Fruit fly (Drosophila melanogaster) whole organism, pupa: ENCODE measurements around the gene intr.
A peak's percentile ranks its signal among the peaks of the same experiment; 100 is the strongest.

Source experiments
- CG10348 ChIP-seq: fragments of 200-800 bp; sonication (Bioruptor generic); IDR thresholded peaks from 2 replicates; pipeline ENCODE4 v1.3.6; 2022; ENCODE audit warnings: missing biosample characterization, missing genetic modification characterization
- CG12605 ChIP-seq: fragments of 200-800 bp; sonication (Bioruptor generic); IDR thresholded peaks from 2 replicates; pipeline ENCODE4 v1.3.6; 2022; ENCODE audit warnings: missing biosample characterization, missing genetic modification characterization
- CG13204 ChIP-seq: fragments of 200-800 bp; sonication (Bioruptor generic); optimal IDR thresholded peaks from 2 replicates; lab custom pipeline; 2018; ENCODE audit warnings: missing biosample characterization, mild to moderate bottlenecking, missing genetic modification characterization, moderate library complexity
- CG14655 ChIP-seq: fragments of 200-800 bp; sonication (Bioruptor generic); optimal IDR thresholded peaks from 3 replicates; lab custom pipeline; 2017; ENCODE audit warnings: mild to moderate bottlenecking, missing biosample characterization, missing genetic modification reagents, missing genetic modification characterization
- CG15710 ChIP-seq: fragments of 200-800 bp; sonication (Bioruptor generic); optimal IDR thresholded peaks from 2 replicates; lab custom pipeline; 2018; ENCODE audit warnings: missing biosample characterization, mild to moderate bottlenecking, missing genetic modification characterization, moderate library complexity
- CG17806 ChIP-seq: fragments of 200-800 bp; sonication (Bioruptor generic); optimal IDR thresholded peaks from 2 replicates; lab custom pipeline; 2018; ENCODE audit warnings: missing biosample characterization, mild to moderate bottlenecking, missing genetic modification characterization, moderate library complexity
- CG32121 ChIP-seq: fragments of 200-800 bp; sonication (Bioruptor generic); IDR thresholded peaks from 2 replicates; pipeline ENCODE4 v1.3.6; 2022; ENCODE audit warnings: missing biosample characterization, missing genetic modification characterization
- CG34367 ChIP-seq: fragments of 200-800 bp; sonication (Bioruptor generic); optimal IDR thresholded peaks from 2 replicates; lab custom pipeline; 2018; ENCODE audit warnings: missing biosample characterization, mild to moderate bottlenecking, missing genetic modification characterization
- CG4496 ChIP-seq: fragments of 200-800 bp; sonication (Bioruptor generic); IDR thresholded peaks from 3 replicates; pipeline ENCODE4 v1.3.6; 2022; ENCODE audit warnings: missing biosample characterization, missing genetic modification characterization
- CG8159 ChIP-seq: fragments of 200-800 bp; sonication (Bioruptor generic); optimal IDR thresholded peaks from 3 replicates; lab custom pipeline; 2018; ENCODE audit warnings: missing biosample characterization, mild to moderate bottlenecking, missing genetic modification characterization, moderate library complexity
- CG8301 ChIP-seq: fragments of 200-800 bp; sonication (Bioruptor generic); optimal IDR thresholded peaks from 2 replicates; lab custom pipeline; 2018; ENCODE audit warnings: missing biosample characterization, mild to moderate bottlenecking, missing genetic modification characterization
- CG9948 ChIP-seq: fragments of 200-800 bp; sonication (Bioruptor generic); optimal IDR thresholded peaks from 2 replicates; lab custom pipeline; 2018; ENCODE audit warnings: missing biosample characterization, mild to moderate bottlenecking, missing genetic modification characterization, moderate library complexity
- D1 ChIP-seq: fragments of 200-800 bp; sonication (Bioruptor generic); optimal IDR thresholded peaks from 2 replicates; lab custom pipeline; 2018; ENCODE audit warnings: missing biosample characterization, mild to moderate bottlenecking, missing genetic modification characterization, moderate library complexity
- EcR ChIP-seq: fragments of 200-800 bp; sonication (Bioruptor generic); optimal IDR thresholded peaks from 3 replicates; lab custom pipeline; 2019; ENCODE audit warnings: missing biosample characterization, missing genetic modification characterization, mild to moderate bottlenecking, moderate library complexity, missing genetic modification reagents
- Ets98B ChIP-seq: fragments of 200-800 bp; sonication (Bioruptor generic); IDR thresholded peaks from 2 replicates; pipeline ENCODE4 v1.3.6; 2022; ENCODE audit warnings: missing biosample characterization, missing genetic modification characterization
- Pif1A ChIP-seq: fragments of 200-800 bp; sonication (Bioruptor generic); optimal IDR thresholded peaks from 3 replicates; lab custom pipeline; 2016; ENCODE audit warnings: missing biosample characterization, missing genetic modification characterization
- Pif1B ChIP-seq: fragments of 200-800 bp; sonication (Bioruptor generic); optimal IDR thresholded peaks from 3 replicates; lab custom pipeline; 2016; ENCODE audit warnings: missing biosample characterization, missing genetic modification characterization
- Snoo ChIP-seq: fragments of 200-800 bp; sonication (Bioruptor generic); optimal IDR thresholded peaks from 3 replicates; lab custom pipeline; 2017; ENCODE audit warnings: missing biosample characterization, mild to moderate bottlenecking, missing genetic modification characterization, inconsistent platforms
- fd96Ca ChIP-seq: fragments of 200-800 bp; sonication (Bioruptor generic); IDR thresholded peaks from 3 replicates; pipeline ENCODE4 v1.3.6; 2022; ENCODE audit warnings: missing biosample characterization, missing genetic modification characterization
- gl ChIP-seq: fragments of 200-800 bp; sonication (Bioruptor generic); optimal IDR thresholded peaks from 2 replicates; lab custom pipeline; 2018; ENCODE audit warnings: missing biosample characterization, mild to moderate bottlenecking, missing genetic modification characterization
- rn ChIP-seq: fragments of 200-800 bp; sonication (Bioruptor generic); IDR thresholded peaks from 2 replicates; pipeline ENCODE4 v1.3.6; 2022; ENCODE audit warnings: missing biosample characterization, missing genetic modification characterization

The intr gene

dm6 chr3R:28789317-28789716, 1.0 kb upstream of the intr start, which contains the start of gene CG34295:
CG34295 (plus strand) TSS chr3R:28789617.
- TF ChIP-seq CG34367 (tag; lab: Kevin White, UChicago), result no peak
- TF ChIP-seq CG4496 (GFP tag; lab: Robert Waterston, UW), result no peak
- TF ChIP-seq CG14655 (GFP tag; lab: Kevin White, UChicago), result no peak
- no peak for TF ChIP-seq CG15710 (tag; lab: Kevin White, UChicago)
- TF ChIP-seq CG32121, result no peak
- TF ChIP-seq CG17806 (tag; lab: Kevin White, UChicago), result no peak

dm6 chr3R:28805164-28805563, 14.8 kb downstream of the intr start:
- TF ChIP-seq CG15710 (tag; lab: Kevin White, UChicago) (peak; percentile 47), CG8159 (tag; lab: Kevin White, UChicago) (no peak), CG9948 (tag; lab: Kevin White, UChicago) (no peak), CG17806 (tag; lab: Kevin White, UChicago) (no peak), Pif1A (GFP tag; lab: Kevin White, UChicago) (peak; percentile 34)
- TF ChIP-seq, all 21 proteins: peak for 2

- TF ChIP-seq rn (GFP tag; lab: Robert Waterston, UW) (no peak), CG10348 (GFP tag; lab: Robert Waterston, UW) (no peak), CG32121 (no peak), CG13204 (no peak), CG14655 (GFP tag; lab: Kevin White, UChicago) (no peak), CG15710 (tag; lab: Kevin White, UChicago) (no peak), EcR (GFP tag; lab: Kevin White, UChicago) (no peak), CG17806 (tag; lab: Kevin White, UChicago) (no peak), Ets98B (GFP tag; lab: Robert Waterston, UW) (no peak), CG8301 (tag; lab: Kevin White, UChicago) (no peak), CG8159 (tag; lab: Kevin White, UChicago) (no peak), fd96Ca (GFP tag; lab: Robert Waterston, UW) (no peak)
- TF ChIP-seq, all 21 proteins: peak for 0
Measured at dm6 chr3R:28806402-28806801, 16.1 kb downstream of the intr start, which contains the start of gene CheB98a. CheB98a (plus strand) TSS chr3R:28806702.

dm6 chr3R:28810942-28811676, 20.8 kb downstream of the intr start, which contains the start of gene wdn:
wdn (minus strand) TSS chr3R:28811337.
- TF ChIP-seq CG17806 (tag; lab: Kevin White, UChicago) (no peak), CG8301 (tag; lab: Kevin White, UChicago) (no peak), CG8159 (tag; lab: Kevin White, UChicago) (no peak), CG12605 (GFP tag; lab: Robert Waterston, UW) (no peak), EcR (GFP tag; lab: Kevin White, UChicago) (no peak), CG13204 (no peak), CG10348 (GFP tag; lab: Robert Waterston, UW) (no peak), gl (tag; lab: Kevin White, UChicago) (no peak), CG9948 (tag; lab: Kevin White, UChicago) (no peak), Snoo (tag; lab: Kevin White, UChicago) (no peak), CG14655 (GFP tag; lab: Kevin White, UChicago) (no peak), CG15710 (tag; lab: Kevin White, UChicago) (no peak)

dm6 chr3R:28811677-28812465, 21.5 kb downstream of the intr start, which contains the start of gene Prp39:
Prp39 (plus strand) TSS chr3R:28812102.
- TF ChIP-seq CG17806 (tag; lab: Kevin White, UChicago) (peak; percentile 7), Pif1A (GFP tag; lab: Kevin White, UChicago) (no peak), Ets98B (GFP tag; lab: Robert Waterston, UW) (peak; percentile 28)

dm6 chr3R:28819555-28820305, 29.4 kb downstream of the intr start, which contains the start of the genes CG1523 and CG1647:
CG1523 (minus strand) TSS chr3R:28819668.
CG1647 (plus strand) TSS chr3R:28820221.
- TF ChIP-seq Ets98B (GFP tag; lab: Robert Waterston, UW) (peak; percentile 49; the same call in 1 of the 2 replicates), CG15710 (tag; lab: Kevin White, UChicago) (peak; percentile 81), CG4496 (GFP tag; lab: Robert Waterston, UW) (peak; percentile 55; the same call in 2 of the 3 replicates), CG13204 (no peak), CG9948 (tag; lab: Kevin White, UChicago) (peak; percentile 61), fd96Ca (GFP tag; lab: Robert Waterston, UW) (peak; percentile 29; the same call in 1 of the 3 replicates), CG10348 (GFP tag; lab: Robert Waterston, UW) (peak; percentile 26; the same call in 1 of the 2 replicates), CG8159 (tag; lab: Kevin White, UChicago) (no peak), D1 (tag; lab: Kevin White, UChicago) (no peak), CG34367 (tag; lab: Kevin White, UChicago) (peak; percentile 71), CG8301 (tag; lab: Kevin White, UChicago) (no peak), CG17806 (tag; lab: Kevin White, UChicago) (no peak), CG14655 (GFP tag; lab: Kevin White, UChicago) (no peak), CG32121 (peak; percentile 31; the same call in 1 of the 2 replicates), Pif1A (GFP tag; lab: Kevin White, UChicago) (no peak), Snoo (tag; lab: Kevin White, UChicago) (peak; percentile 56), rn (GFP tag; lab: Robert Waterston, UW) (peak; percentile 35; the same call in 1 of the 2 replicates), CG12605 (GFP tag; lab: Robert Waterston, UW) (0 out of 2 replicates have a peak, but pooled peaks have one; percentile 17), EcR (GFP tag; lab: Kevin White, UChicago) (no peak), gl (tag; lab: Kevin White, UChicago) (peak; percentile 12), Pif1B (GFP tag; lab: Kevin White, UChicago) (no peak)
- TF ChIP-seq, all 21 proteins: peak for 12
